Fruit fly (Drosophila melanogaster) ovary, adult (tissue): ENCODE measurements around the gene goe.

Source experiments
- CG17801 ChIP-seq: fragments of 200-800 bp; optimal IDR thresholded peaks from 2 replicates; lab custom pipeline; 2019; ENCODE audit warnings: missing biosample characterization, mild to moderate bottlenecking, missing genetic modification characterization, moderate library complexity; ENCODE audit not compliant: partially characterized antibody

goe gene

dm6 chrX:16751579-16752156, at the start of gene goe:
goe (minus strand) TSS chrX:16751910.
- TF ChIP-seq CG17801: peak; percentile 23

dm6 chrX:16800530-16801027, 48.9 kb upstream of the goe start, which contains the start of the genes CG9132 and CG4789:
CG9132 (minus strand) TSS chrX:16800710.
CG4789 (plus strand) TSS chrX:16800930.
- TF ChIP-seq CG17801: no peak

dm6 chrX:16799914-16800313, 48.2 kb upstream of the goe start:
- no peak for TF ChIP-seq CG17801

dm6 chrX:16798166-16798565, 46.5 kb upstream of the goe start:
- no peak for TF ChIP-seq CG17801

- no peak for TF ChIP-seq CG17801
These were observed 41.5 kb upstream of the goe start for dm6 chrX:16793129-16793748.

- peak; percentile 1 for TF ChIP-seq CG17801
These were observed 40.5 kb upstream of the goe start, which contains the start of gene CG4768 for dm6 chrX:16791920-16792829. CG4768 (plus strand) TSS chrX:16792119.

- TF ChIP-seq CG17801: no peak
These were observed 39.3 kb upstream of the goe start, which contains the start of gene Rrp45 for dm6 chrX:16791058-16791457. Rrp45 (minus strand) TSS chrX:16791266.

dm6 chrX:16787416-16787900, 35.7 kb upstream of the goe start:
- TF ChIP-seq CG17801: no peak

dm6 chrX:16786860-16787415, 35.2 kb upstream of the goe start, which contains the start of the genes CG9609 and Sap30:
CG9609 (minus strand) TSS chrX:16787008.
Sap30 (plus strand) TSS chrX:16787283.
- TF ChIP-seq CG17801: no peak

dm6 chrX:16783743-16784142, 32.0 kb upstream of the goe start, which contains the start of gene mRpL22:
mRpL22 (plus strand) TSS chrX:16783933.
- no peak for TF ChIP-seq CG17801

dm6 chrX:16783141-16783715, 31.5 kb upstream of the goe start, which contains the start of gene if:
if (minus strand) TSS chrX:16783434.
- no peak for TF ChIP-seq CG17801

- no peak for TF ChIP-seq CG17801
These were observed 30.6 kb upstream of the goe start for dm6 chrX:16782175-16782916.

dm6 chrX:16781055-16781454, 29.3 kb upstream of the goe start:
- TF ChIP-seq CG17801: no peak

- peak; percentile 75 for TF ChIP-seq CG17801
These were observed 28.5 kb upstream of the goe start for dm6 chrX:16780244-16780643.

dm6 chrX:16778138-16778672, 26.5 kb upstream of the goe start:
- no peak for TF ChIP-seq CG17801
